Fruit fly (Drosophila melanogaster) whole organism, embryonic: ENCODE data around the gene Osi10b.

Experiments used
- ATbp ChIP-seq: fragments of 200-800 bp; sonication (Bioruptor generic); optimal IDR thresholded peaks from 2 replicates; lab custom pipeline; 2017; ENCODE audit warnings: missing biosample characterization, mild to moderate bottlenecking, missing genetic modification characterization, missing genetic modification reagents
- Asciz ChIP-seq: fragments of 200-800 bp; sonication (Bioruptor generic); optimal IDR thresholded peaks from 2 replicates; lab custom pipeline; 2017; ENCODE audit warnings: missing biosample characterization, mild to moderate bottlenecking, missing genetic modification characterization, missing genetic modification reagents
- Awh ChIP-seq: fragments of 200-800 bp; sonication (Bioruptor generic); IDR thresholded peaks from 2 replicates; pipeline ENCODE4, ENCODE4 v1.3.6; 2022; ENCODE audit warnings: missing biosample characterization, missing genetic modification characterization
- B-H1 ChIP-seq: fragments of 200-800 bp; sonication (Bioruptor generic); IDR thresholded peaks from 3 replicates; pipeline ENCODE4 v1.3.6; 2022; ENCODE audit warnings: missing biosample characterization, missing genetic modification characterization
- Blimp-1 ChIP-seq: fragments of 200-800 bp; sonication (Bioruptor generic); optimal IDR thresholded peaks from 3 replicates; lab custom pipeline; 2018; ENCODE audit warnings: missing biosample characterization, missing genetic modification characterization, mild to moderate bottlenecking, moderate library complexity, missing genetic modification reagents
- CG1024 ChIP-seq: fragments of 200-800 bp; sonication (Bioruptor generic); IDR thresholded peaks from 2 replicates; pipeline ENCODE4 v1.3.6; 2022; ENCODE audit warnings: missing biosample characterization, missing genetic modification characterization
- CG10979 ChIP-seq: fragments of 200-800 bp; sonication (Bioruptor generic); optimal IDR thresholded peaks from 2 replicates; lab custom pipeline; 2018; ENCODE audit warnings: missing biosample characterization, mild to moderate bottlenecking, missing genetic modification characterization, moderate library complexity
- CG11504 ChIP-seq: fragments of 200-800 bp; sonication (Bioruptor generic); optimal IDR thresholded peaks from 3 replicates; lab custom pipeline; 2019; ENCODE audit warnings: missing biosample characterization, mild to moderate bottlenecking, missing genetic modification characterization, moderate library complexity
- CG13424 ChIP-seq: fragments of 200-800 bp; sonication (Bioruptor generic); optimal IDR thresholded peaks from 2 replicates; lab custom pipeline; 2019; ENCODE audit warnings: missing biosample characterization, mild to moderate bottlenecking, missing genetic modification characterization, moderate library complexity
- CG14014 ChIP-seq: fragments of 200-800 bp; sonication (Bioruptor generic); IDR thresholded peaks from 2 replicates; pipeline ENCODE4 v1.3.6; 2022; ENCODE audit warnings: missing biosample characterization, missing genetic modification characterization
- CG1603 ChIP-seq: fragments of 200-800 bp; sonication (Bioruptor generic); optimal IDR thresholded peaks from 2 replicates; lab custom pipeline; 2019; ENCODE audit warnings: missing biosample characterization, mild to moderate bottlenecking, missing genetic modification characterization, moderate library complexity
- CG17359 ChIP-seq: fragments of 200-800 bp; sonication (Bioruptor generic); optimal IDR thresholded peaks from 3 replicates; lab custom pipeline; 2018; ENCODE audit warnings: missing biosample characterization, mild to moderate bottlenecking, missing genetic modification characterization, moderate library complexity
- CG17361 ChIP-seq: fragments of 200-800 bp; sonication (Bioruptor generic); IDR thresholded peaks from 3 replicates; pipeline ENCODE4 v1.3.6; 2022; ENCODE audit warnings: missing biosample characterization, missing genetic modification characterization
- CG18262 ChIP-seq: fragments of 200-800 bp; optimal IDR thresholded peaks from 3 replicates; lab custom pipeline; 2019; ENCODE audit warnings: missing biosample characterization, mild to moderate bottlenecking, missing genetic modification characterization, moderate library complexity
- CG2678 ChIP-seq: fragments of 200-800 bp; sonication (Bioruptor generic); optimal IDR thresholded peaks from 3 replicates; lab custom pipeline; 2019; ENCODE audit warnings: missing biosample characterization, mild to moderate bottlenecking, missing genetic modification characterization, moderate library complexity
- CG31388 ChIP-seq: fragments of 200-800 bp; sonication (Bioruptor generic); optimal IDR thresholded peaks from 2 replicates; lab custom pipeline; 2016; ENCODE audit warnings: missing biosample characterization, missing genetic modification characterization
- CG31441 ChIP-seq: fragments of 200-800 bp; sonication (Bioruptor generic); IDR thresholded peaks from 2 replicates; pipeline ENCODE4 v1.3.6; 2022; ENCODE audit warnings: missing biosample characterization, missing genetic modification characterization
- CG4328 ChIP-seq: fragments of 200-800 bp; sonication (Bioruptor generic); optimal IDR thresholded peaks from 3 replicates; lab custom pipeline; 2017; ENCODE audit warnings: missing biosample characterization, missing genetic modification reagents, missing genetic modification characterization
- CG7839 ChIP-seq: fragments of 200-800 bp; sonication (Bioruptor generic); optimal IDR thresholded peaks from 3 replicates; lab custom pipeline; 2018; ENCODE audit warnings: missing biosample characterization, mild to moderate bottlenecking, missing genetic modification characterization, moderate library complexity
- CG8924 ChIP-seq: fragments of 200-800 bp; optimal IDR thresholded peaks from 3 replicates; lab custom pipeline; 2019; ENCODE audit warnings: missing biosample characterization, mild to moderate bottlenecking, missing genetic modification characterization, moderate library complexity
- Deaf1 ChIP-seq: fragments of 200-800 bp; optimal IDR thresholded peaks from 3 replicates; lab custom pipeline; 2019; ENCODE audit warnings: missing biosample characterization, mild to moderate bottlenecking, missing genetic modification characterization, moderate library complexity
- Doc3 ChIP-seq: fragments of 200-800 bp; sonication (Bioruptor generic); IDR thresholded peaks from 3 replicates; pipeline ENCODE4 v1.3.6; 2022; ENCODE audit warnings: missing biosample characterization, missing genetic modification characterization; ENCODE audit not compliant: partially characterized antibody
- Drgx ChIP-seq: fragments of 200-800 bp; sonication (Bioruptor generic); IDR thresholded peaks from 2 replicates; pipeline ENCODE4 v1.3.6; 2022; ENCODE audit warnings: missing biosample characterization, missing genetic modification characterization
- Eip74EF ChIP-seq, 2 experiments: fragments of 200-800 bp in 1 of 2; fragments of >200 bp in 1 of 2; sonication (Bioruptor generic) in 1 of 2; optimal IDR thresholded peaks; 2 replicates each; lab custom pipeline; 2017 to 2019; ENCODE audit warnings: missing biosample characterization in 2 of 2, missing genetic modification characterization in 2 of 2, mild to moderate bottlenecking in 1 of 2, moderate library complexity in 1 of 2
- H15 ChIP-seq: fragments of 200-800 bp; sonication (Bioruptor generic); IDR thresholded peaks from 3 replicates; pipeline ENCODE4 v1.3.6; 2022; ENCODE audit warnings: missing biosample characterization, missing genetic modification characterization
- HLHmδ ChIP-seq: fragments of 200-800 bp; sonication (Bioruptor generic); optimal IDR thresholded peaks from 2 replicates; lab custom pipeline; 2018; ENCODE audit warnings: missing biosample characterization, mild to moderate bottlenecking, missing genetic modification characterization, moderate library complexity
- Hr51 ChIP-seq, 2 experiments: fragments of 200-800 bp; sonication (Bioruptor generic); optimal IDR thresholded peaks; 2 replicates in 1 of 2; 3 replicates in 1 of 2; lab custom pipeline; 2016 to 2018; ENCODE audit warnings: missing biosample characterization in 2 of 2, missing genetic modification characterization in 2 of 2, mild to moderate bottlenecking in 1 of 2, moderate library complexity in 1 of 2
- Med ChIP-seq: fragments of 200-800 bp; sonication (Bioruptor generic); peaks from one replicate; lab custom pipeline; 2016; ENCODE audit warnings: missing biosample characterization, missing genetic modification characterization, mild to moderate bottlenecking, inconsistent platforms, moderate library complexity
- Oli ChIP-seq: fragments of 200-800 bp; sonication (Bioruptor generic); optimal IDR thresholded peaks from 2 replicates; lab custom pipeline; 2018; ENCODE audit warnings: missing biosample characterization, mild to moderate bottlenecking, missing genetic modification characterization, moderate library complexity
- Sox100B ChIP-seq: fragments of 200-800 bp; sonication (Bioruptor generic); optimal IDR thresholded peaks from 3 replicates; lab custom pipeline; 2018; ENCODE audit warnings: missing biosample characterization, mild to moderate bottlenecking, missing genetic modification characterization
- Sox102F ChIP-seq: fragments of 200-800 bp; sonication (Bioruptor generic); optimal IDR thresholded peaks from 2 replicates; lab custom pipeline; 2018; ENCODE audit warnings: missing biosample characterization, mild to moderate bottlenecking, missing genetic modification characterization, moderate library complexity
- Ssrp ChIP-seq: fragments of 200-800 bp; sonication (Bioruptor generic); optimal IDR thresholded peaks from 2 replicates; lab custom pipeline; 2018; ENCODE audit warnings: missing biosample characterization, mild to moderate bottlenecking, missing genetic modification characterization, moderate library complexity
- aop ChIP-seq: fragments of 200-800 bp; sonication (Bioruptor generic); IDR thresholded peaks from 2 replicates; pipeline ENCODE4 v1.3.6; 2022; ENCODE audit warnings: missing biosample characterization, missing genetic modification characterization
- disco-r ChIP-seq: fragments of 200-800 bp; sonication (Bioruptor generic); optimal IDR thresholded peaks from 2 replicates; lab custom pipeline; 2016; ENCODE audit warnings: missing biosample characterization, missing genetic modification characterization
- dmrt99B ChIP-seq: fragments of 200-800 bp; sonication (Bioruptor generic); optimal IDR thresholded peaks from 2 replicates; lab custom pipeline; 2018; ENCODE audit warnings: missing biosample characterization, mild to moderate bottlenecking, missing genetic modification characterization, moderate library complexity
- eve ChIP-seq, 2 experiments: fragments of >200 bp; optimal IDR thresholded peaks; 2 replicates each; lab custom pipeline; 2017; ENCODE audit warnings: missing biosample characterization in 2 of 2, missing genetic modification characterization in 2 of 2
- ewg ChIP-seq: fragments of 200-800 bp; sonication (Bioruptor generic); optimal IDR thresholded peaks from 3 replicates; lab custom pipeline; 2017; ENCODE audit warnings: mild to moderate bottlenecking, missing biosample characterization, missing genetic modification reagents, missing genetic modification characterization
- fd96Cb ChIP-seq: fragments of 200-800 bp; sonication (Bioruptor generic); optimal IDR thresholded peaks from 2 replicates; lab custom pipeline; 2018; ENCODE audit warnings: missing biosample characterization, mild to moderate bottlenecking, missing genetic modification characterization, moderate library complexity
- gem ChIP-seq: fragments of 200-800 bp; sonication (Bioruptor generic); optimal IDR thresholded peaks from 2 replicates; lab custom pipeline; 2019; ENCODE audit warnings: missing biosample characterization, mild to moderate bottlenecking, missing genetic modification characterization, moderate library complexity
- jumu ChIP-seq: fragments of 200-800 bp; sonication (Bioruptor generic); optimal IDR thresholded peaks from 3 replicates; lab custom pipeline; 2016; ENCODE audit warnings: missing biosample characterization, missing genetic modification characterization
- nmo ChIP-seq: fragments of 200-800 bp; sonication (Bioruptor generic); optimal IDR thresholded peaks from 2 replicates; lab custom pipeline; 2018; ENCODE audit warnings: missing biosample characterization, mild to moderate bottlenecking, missing genetic modification characterization, moderate library complexity
- phol ChIP-seq: fragments of 200-800 bp; sonication (Bioruptor generic); optimal IDR thresholded peaks from 3 replicates; lab custom pipeline; 2018; ENCODE audit warnings: missing biosample characterization, mild to moderate bottlenecking, missing genetic modification characterization, moderate library complexity
- row ChIP-seq: fragments of 200-800 bp; sonication (Bioruptor generic); IDR thresholded peaks from 3 replicates; pipeline ENCODE4 v1.3.6; 2022; ENCODE audit warnings: missing biosample characterization, missing genetic modification characterization
- sens ChIP-seq: fragments of 200-800 bp; sonication (Bioruptor generic); peaks from one replicate; lab custom pipeline; 2016; ENCODE audit warnings: missing biosample characterization, missing genetic modification characterization
- sens-2 ChIP-seq: fragments of 200-800 bp; sonication (Bioruptor generic); IDR thresholded peaks from 2 replicates; pipeline ENCODE4 v1.3.6; 2022; ENCODE audit warnings: missing biosample characterization, missing genetic modification characterization
- tap ChIP-seq: fragments of 200-800 bp; optimal IDR thresholded peaks from 3 replicates; lab custom pipeline; 2019; ENCODE audit warnings: missing biosample characterization, mild to moderate bottlenecking, missing genetic modification characterization, moderate library complexity
- tna ChIP-seq: fragments of 200-800 bp; sonication (Bioruptor generic); IDR thresholded peaks from 2 replicates; pipeline ENCODE4 v1.3.6; 2022; ENCODE audit warnings: missing biosample characterization, missing genetic modification characterization; ENCODE audit not compliant: partially characterized antibody
- wor ChIP-seq: fragments of 200-800 bp; sonication (Bioruptor generic); IDR thresholded peaks from 2 replicates; pipeline ENCODE4 v1.3.6; 2022; ENCODE audit warnings: missing biosample characterization, missing genetic modification characterization

The Osi10b gene

dm6 chr3R:6231391-6231790, 34.6 kb upstream of the Osi10b start (continued):
- no peak for TF ChIP-seq CG1024 (GFP tag; lab: Robert Waterston, UW)
- no peak for TF ChIP-seq jumu (GFP tag; lab: Kevin White, UChicago)
- no peak for TF ChIP-seq HLHmδ (GFP tag; lab: Kevin White, UChicago)
- peak; percentile 91 for TF ChIP-seq Awh (GFP tag; lab: Robert Waterston, UW)
- no peak for TF ChIP-seq tna (GFP tag; lab: Robert Waterston, UW)
- TF ChIP-seq CG31388 (GFP tag; lab: Kevin White, UChicago), result no peak
- no peak for TF ChIP-seq CG14014 (GFP tag; lab: Robert Waterston, UW)

- TF ChIP-seq Asciz (GFP tag; lab: Kevin White, UChicago) (peak; percentile 20), Med (GFP tag; lab: Kevin White, UChicago) (peak; percentile 43), nmo (GFP tag; lab: Kevin White, UChicago) (peak; percentile 15), Deaf1 (tag; lab: Kevin White, UChicago) (no peak), CG7839 (peak; percentile 5), Eip74EF (GFP tag; optimal IDR thresholded peaks at IDR 0.05; lab: Kevin White, UChicago) (peak in 1 of 2 experiments; percentile 11), Ssrp (tag; lab: Kevin White, UChicago) (peak; percentile 5), Sox102F (GFP tag; lab: Kevin White, UChicago) (peak; percentile 52), CG18262 (tag; lab: Kevin White, UChicago) (peak; percentile 19), sens-2 (GFP tag; lab: Robert Waterston, UW) (no peak), ATbp (GFP tag; lab: Kevin White, UChicago) (peak; percentile 9), sens (GFP tag; lab: Kevin White, UChicago) (peak; percentile 80), Doc3 (GFP tag; lab: Robert Waterston, UW) (no peak), phol (tag; lab: Kevin White, UChicago) (peak; percentile 44), CG8924 (no peak), CG10979 (tag; lab: Kevin White, UChicago) (peak; percentile 21), Blimp-1 (GFP tag; lab: Kevin White, UChicago) (peak; percentile 6), CG13424 (tag; lab: Kevin White, UChicago) (peak; percentile 20), Oli (tag; lab: Kevin White, UChicago) (peak; percentile 18), CG1603 (tag; lab: Kevin White, UChicago) (peak; percentile 32), CG17359 (tag; lab: Kevin White, UChicago) (peak; percentile 16), eve (GFP tag; optimal IDR thresholded peaks at IDR 0.05; lab: Kevin White, UChicago) (peak in 1 of 2 experiments; percentile 66), disco-r (GFP tag; lab: Kevin White, UChicago) (no peak), fd96Cb (tag; lab: Kevin White, UChicago) (peak; percentile 21), CG11504 (peak; percentile 63), tap (tag; lab: Kevin White, UChicago) (peak; percentile 32), gem (tag; lab: Kevin White, UChicago) (peak; percentile 48), Drgx (GFP tag; lab: Robert Waterston, UW) (no peak), H15 (GFP tag; lab: Robert Waterston, UW) (no peak), row (GFP tag; lab: Robert Waterston, UW) (0 out of 3 replicates have a peak, but pooled peaks have one; percentile 8), dmrt99B (tag; lab: Kevin White, UChicago) (peak; percentile 63), ewg (GFP tag; lab: Kevin White, UChicago) (peak; percentile 5), CG2678 (tag; lab: Kevin White, UChicago) (peak; percentile 30), CG4328 (GFP tag; lab: Kevin White, UChicago) (no peak), Sox100B (peak; percentile 44), B-H1 (GFP tag; lab: Robert Waterston, UW) (no peak), CG17361 (GFP tag; lab: Robert Waterston, UW) (0 out of 3 replicates have a peak, but pooled peaks have one; percentile 31), Hr51 (GFP tag; optimal IDR thresholded peaks at IDR 0.05; lab: Kevin White, UChicago) (peak in 1 of 2 experiments; percentile 37), wor (GFP tag; lab: Robert Waterston, UW) (0 out of 2 replicates have a peak, but pooled peaks have one; percentile 31), aop (GFP tag; lab: Robert Waterston, UW) (no peak), CG31441 (peak; percentile 42; the same call in 1 of the 2 replicates)
These were observed 32.9 kb upstream of the Osi10b start for dm6 chr3R:6233104-6233503.
